Worm (Caenorhabditis elegans) whole organism, L1 larva: ENCODE measurements around the gene wht-3.

Source experiments
- F16B12.6 ChIP-seq: fragments of 150-350 bp; optimal IDR thresholded peaks from 2 replicates; lab custom pipeline; 2014; ENCODE audit warnings: missing biosample characterization, missing genetic modification characterization
- ceh-82 ChIP-seq, 3 experiments: fragments of 150-350 bp in 1 of 3; sonication (generic microtip) in 2 of 3; optimal IDR thresholded peaks; 2 replicates each; lab custom pipeline; 2014 to 2017; ENCODE audit warnings: missing biosample characterization in 3 of 3, missing genetic modification characterization in 3 of 3
- ceh-90 ChIP-seq: sonication (generic microtip); optimal IDR thresholded peaks from 2 replicates; lab custom pipeline; 2016; ENCODE audit warnings: missing genetic modification characterization, missing compliant biosample characterization
- elt-3 ChIP-seq, 6 experiments: fragments of 150-350 bp in 1 of 6; sonication (generic microtip); optimal IDR thresholded peaks; 2 replicates each; lab custom pipeline; 2017 to 2018; ENCODE audit warnings: missing biosample characterization in 6 of 6, missing genetic modification characterization in 6 of 6, inconsistent platforms in 1 of 6
- grh-1 ChIP-seq: fragments of 200-800 bp; sonication (Bioruptor generic); IDR thresholded peaks from 2 replicates; pipeline ENCODE4 v1.3.6; 2022; ENCODE audit warnings: missing genetic modification reagents, missing genetic modification characterization, missing compliant biosample characterization
- lin-13 ChIP-seq: fragments of 150-350 bp; optimal IDR thresholded peaks from 2 replicates; lab custom pipeline; 2014; ENCODE audit warnings: missing biosample characterization, missing genetic modification reagents, missing genetic modification characterization
- lsy-2 ChIP-seq, 2 experiments: fragments of 150-350 bp; optimal IDR thresholded peaks; 2 replicates each; lab custom pipeline; 2014; ENCODE audit warnings: missing biosample characterization in 2 of 2, missing genetic modification characterization in 2 of 2
- nhr-237 ChIP-seq: fragments of 150-350 bp; optimal IDR thresholded peaks from 2 replicates; lab custom pipeline; 2014; ENCODE audit warnings: missing biosample characterization, missing genetic modification characterization
- nhr-28 ChIP-seq: fragments of 150-350 bp; optimal IDR thresholded peaks from 2 replicates; lab custom pipeline; 2014; ENCODE audit warnings: missing biosample characterization, missing genetic modification characterization
- nhr-76 ChIP-seq: sonication (generic microtip); optimal IDR thresholded peaks from 2 replicates; lab custom pipeline; 2017; ENCODE audit warnings: missing biosample characterization, missing genetic modification characterization
- skn-1 ChIP-seq: fragments of 150-350 bp; optimal IDR thresholded peaks from 2 replicates; lab custom pipeline; 2014; ENCODE audit warnings: missing biosample characterization, missing genetic modification characterization
- unc-62 ChIP-seq: fragments of 150-350 bp; optimal IDR thresholded peaks from 2 replicates; lab custom pipeline; 2014; ENCODE audit warnings: missing biosample characterization, missing genetic modification reagents, missing genetic modification characterization
- vab-15 ChIP-seq: sonication (generic microtip); optimal IDR thresholded peaks from 2 replicates; lab custom pipeline; 2017; ENCODE audit warnings: missing genotype, mild to moderate bottlenecking, missing genetic modification characterization, missing compliant biosample characterization
- zag-1 ChIP-seq: fragments of 150-350 bp; optimal IDR thresholded peaks from 2 replicates; lab custom pipeline; 2014; ENCODE audit warnings: missing biosample characterization, missing genetic modification characterization

DNA sequence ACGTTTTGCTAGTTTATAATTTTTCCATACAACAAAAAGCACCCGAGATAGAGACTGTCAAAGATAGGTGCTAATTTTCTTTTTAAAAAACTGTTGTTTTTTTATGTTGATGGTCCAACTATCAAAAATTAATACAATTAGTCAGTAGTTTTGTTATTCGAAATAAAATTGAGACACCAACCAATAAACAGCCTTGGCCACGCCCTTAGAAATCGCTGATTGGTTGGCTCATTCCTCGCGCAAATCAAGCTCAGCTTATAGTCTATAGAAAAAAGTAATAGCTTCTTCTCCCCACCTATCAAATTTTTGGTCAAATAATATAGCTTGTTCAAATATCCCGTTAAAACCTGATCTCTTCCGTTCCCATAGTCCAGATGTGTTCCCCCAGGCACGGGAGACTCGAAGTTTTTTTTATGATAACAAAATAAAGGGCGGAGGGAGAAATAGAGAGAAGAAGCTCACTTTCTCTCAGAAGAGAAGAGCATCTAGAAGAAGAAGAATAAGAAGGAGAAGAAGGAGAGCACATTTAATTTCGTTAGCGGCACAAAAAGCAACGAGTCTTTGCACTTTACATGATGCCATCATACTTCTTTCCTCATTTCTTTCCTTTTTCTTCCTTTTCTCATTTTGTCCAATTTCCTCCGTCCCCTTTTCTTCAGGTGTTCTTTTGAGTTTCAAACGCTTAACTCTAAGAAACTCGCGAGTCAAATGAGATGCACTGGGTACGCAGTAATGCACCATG lies 19.4 kb downstream of the wht-3 start:
- no peak for TF ChIP-seq elt-3 (tag; optimal IDR thresholded peaks at IDR 0.05; lab: Kevin White, UChicago)
- no peak for TF ChIP-seq zag-1 (tag; lab: Kevin White, UChicago)
- TF ChIP-seq nhr-28 (tag; lab: Kevin White, UChicago), result no peak
- no peak for TF ChIP-seq skn-1
- TF ChIP-seq vab-15 (tag; lab: Kevin White, UChicago), result no peak
- TF ChIP-seq unc-62 (GFP tag; lab: Kevin White, UChicago), result no peak
- no peak for TF ChIP-seq grh-1 (GFP tag; lab: Robert Waterston, UW)
- TF ChIP-seq lsy-2 (tag; optimal IDR thresholded peaks at IDR 0.05; lab: Kevin White, UChicago), result no peak
- no peak for TF ChIP-seq nhr-237
- TF ChIP-seq lin-13 (GFP tag; lab: Kevin White, UChicago), result no peak
- no peak for TF ChIP-seq nhr-76
- TF ChIP-seq F16B12.6 (tag; lab: Kevin White, UChicago), result no peak
- TF ChIP-seq ceh-82 (tag; optimal IDR thresholded peaks at IDR 0.05; lab: Kevin White, UChicago), result no peak
- no peak for TF ChIP-seq ceh-90 (tag; lab: Kevin White, UChicago)
